Fruit fly (Drosophila melanogaster) whole organism, embryonic: ENCODE results near the gene Sf3b6.

Experiments used
- Bdp1 ChIP-seq: fragments of 200-800 bp; sonication (Bioruptor generic); optimal IDR thresholded peaks from 3 replicates; lab custom pipeline; 2016; ENCODE audit warnings: missing biosample characterization, missing genetic modification characterization
- CG10267 ChIP-seq: fragments of 200-800 bp; sonication (Bioruptor generic); optimal IDR thresholded peaks from 2 replicates; lab custom pipeline; 2018; ENCODE audit warnings: missing biosample characterization, mild to moderate bottlenecking, missing genetic modification characterization, moderate library complexity
- CG11085 ChIP-seq: fragments of 200-800 bp; sonication (Bioruptor generic); IDR thresholded peaks from 2 replicates; pipeline ENCODE4 v1.3.6; 2022; ENCODE audit warnings: missing biosample characterization, missing genetic modification characterization
- CG11093 ChIP-seq: fragments of 200-800 bp; sonication (Bioruptor generic); IDR thresholded peaks from 3 replicates; pipeline ENCODE4 v1.3.6; 2022; ENCODE audit warnings: missing biosample characterization, missing genetic modification characterization
- CG11398 ChIP-seq: fragments of 200-800 bp; sonication (Bioruptor generic); optimal IDR thresholded peaks from 2 replicates; lab custom pipeline; 2016; ENCODE audit warnings: missing biosample characterization, missing genetic modification characterization
- CG12104 ChIP-seq: fragments of 200-800 bp; sonication (Bioruptor generic); optimal IDR thresholded peaks from 3 replicates; lab custom pipeline; 2016; ENCODE audit warnings: missing biosample characterization, missing genetic modification characterization
- CG12391 ChIP-seq: fragments of 200-800 bp; sonication (Bioruptor generic); optimal IDR thresholded peaks from 3 replicates; lab custom pipeline; 2018; ENCODE audit warnings: missing biosample characterization, mild to moderate bottlenecking, missing genetic modification characterization, moderate library complexity
- CG15601 ChIP-seq: fragments of 200-800 bp; sonication (Bioruptor generic); optimal IDR thresholded peaks from 3 replicates; lab custom pipeline; 2019; ENCODE audit warnings: missing biosample characterization, mild to moderate bottlenecking, missing genetic modification characterization, moderate library complexity
- CG2712 ChIP-seq: fragments of 200-800 bp; optimal IDR thresholded peaks from 3 replicates; lab custom pipeline; 2019; ENCODE audit warnings: missing biosample characterization, mild to moderate bottlenecking, missing genetic modification characterization, moderate library complexity
- CG31224 ChIP-seq: fragments of 200-800 bp; sonication (Bioruptor generic); IDR thresholded peaks from 2 replicates; pipeline ENCODE4 v1.3.6; 2022; ENCODE audit warnings: missing biosample characterization, missing genetic modification characterization
- CG3726 ChIP-seq: fragments of 200-800 bp; sonication (Bioruptor generic); IDR thresholded peaks from 3 replicates; pipeline ENCODE4, ENCODE4 v1.3.6; 2022; ENCODE audit warnings: missing biosample characterization, missing genetic modification characterization
- CG4404 ChIP-seq: fragments of 200-800 bp; sonication (Bioruptor generic); IDR thresholded peaks from 2 replicates; pipeline ENCODE4 v1.3.6; 2022; ENCODE audit warnings: missing biosample characterization, missing genetic modification characterization
- CG4730 ChIP-seq: fragments of 200-800 bp; sonication (Bioruptor generic); IDR thresholded peaks from 2 replicates; pipeline ENCODE4 v1.3.6; 2022; ENCODE audit warnings: missing biosample characterization, missing genetic modification characterization
- CG5245 ChIP-seq: fragments of 200-800 bp; sonication (Bioruptor generic); optimal IDR thresholded peaks from 3 replicates; lab custom pipeline; 2016; ENCODE audit warnings: missing biosample characterization, missing genetic modification characterization
- CG6683 ChIP-seq: fragments of 200-800 bp; sonication (Bioruptor generic); optimal IDR thresholded peaks from 2 replicates; lab custom pipeline; 2017; ENCODE audit warnings: missing biosample characterization, mild to moderate bottlenecking, missing genetic modification characterization, missing genetic modification reagents
- CG6689 ChIP-seq: fragments of 200-800 bp; sonication (Bioruptor generic); IDR thresholded peaks from 2 replicates; pipeline ENCODE4 v1.3.6; 2022; ENCODE audit warnings: missing biosample characterization, missing genetic modification characterization
- CG6765 ChIP-seq: fragments of 200-800 bp; sonication (Bioruptor generic); optimal IDR thresholded peaks from 3 replicates; lab custom pipeline; 2017; ENCODE audit warnings: missing biosample characterization, mild to moderate bottlenecking, missing genetic modification characterization
- CG9215 ChIP-seq: fragments of 200-800 bp; sonication (Bioruptor generic); IDR thresholded peaks from 2 replicates; pipeline ENCODE4 v1.3.6; 2022; ENCODE audit warnings: missing biosample characterization, missing genetic modification characterization
- CG9437 ChIP-seq: fragments of 200-800 bp; sonication (Bioruptor generic); optimal IDR thresholded peaks from 2 replicates; lab custom pipeline; 2018; ENCODE audit warnings: missing biosample characterization, mild to moderate bottlenecking, missing genetic modification characterization
- CG9817 ChIP-seq: fragments of 200-800 bp; sonication (Bioruptor generic); optimal IDR thresholded peaks from 2 replicates; lab custom pipeline; 2018; ENCODE audit warnings: missing biosample characterization, mild to moderate bottlenecking, missing genetic modification characterization, moderate library complexity
- CHES-1-like ChIP-seq: fragments of 200-800 bp; sonication (Bioruptor generic); optimal IDR thresholded peaks from 2 replicates; lab custom pipeline; 2016; ENCODE audit warnings: missing biosample characterization, missing genetic modification characterization
- Dbx ChIP-seq: fragments of 200-800 bp; sonication (Bioruptor generic); IDR thresholded peaks from 3 replicates; pipeline ENCODE4 v1.3.6; 2022; ENCODE audit warnings: missing biosample characterization, missing genetic modification characterization
- Dek ChIP-seq: fragments of 200-800 bp; sonication (Bioruptor generic); optimal IDR thresholded peaks from 3 replicates; lab custom pipeline; 2019; ENCODE audit warnings: missing biosample characterization, mild to moderate bottlenecking, missing genetic modification characterization, moderate library complexity
- E2f1 ChIP-seq: fragments of 200-800 bp; sonication (Bioruptor generic); IDR thresholded peaks from 2 replicates; pipeline ENCODE4 v1.3.6; 2022; ENCODE audit warnings: missing biosample characterization, missing genetic modification characterization
- Fer1 ChIP-seq: fragments of 200-800 bp; sonication (Bioruptor generic); optimal IDR thresholded peaks from 2 replicates; lab custom pipeline; 2017; ENCODE audit warnings: missing biosample characterization, mild to moderate bottlenecking, missing genetic modification characterization
- Gug ChIP-seq: fragments of 200-800 bp; sonication (Bioruptor generic); IDR thresholded peaks from 4 replicates; pipeline ENCODE4 v1.3.6; 2022; ENCODE audit warnings: missing biosample characterization, missing genetic modification characterization
- Hmx ChIP-seq: fragments of 200-800 bp; sonication (Bioruptor generic); optimal IDR thresholded peaks from 2 replicates; lab custom pipeline; 2016; ENCODE audit warnings: missing biosample characterization, missing genetic modification characterization
- Lim3 ChIP-seq: fragments of 200-800 bp; sonication (Bioruptor generic); IDR thresholded peaks from 2 replicates; pipeline ENCODE4 v1.3.6; 2022; ENCODE audit warnings: missing biosample characterization, missing genetic modification characterization
- NfI ChIP-seq: fragments of 200-800 bp; sonication (Bioruptor generic); optimal IDR thresholded peaks from 3 replicates; lab custom pipeline; 2018; ENCODE audit warnings: missing biosample characterization, mild to moderate bottlenecking, missing genetic modification characterization, moderate library complexity
- Opbp ChIP-seq: fragments of 200-800 bp; sonication (Bioruptor generic); IDR thresholded peaks from 3 replicates; pipeline ENCODE4 v1.3.6; 2022; ENCODE audit warnings: missing biosample characterization, missing genetic modification characterization; ENCODE audit not compliant: partially characterized antibody
- Optix ChIP-seq: fragments of 200-800 bp; sonication (Bioruptor generic); IDR thresholded peaks from 3 replicates; pipeline ENCODE4 v1.3.6; 2022; ENCODE audit warnings: missing biosample characterization, missing genetic modification characterization
- Ssrp ChIP-seq: fragments of 200-800 bp; sonication (Bioruptor generic); optimal IDR thresholded peaks from 2 replicates; lab custom pipeline; 2018; ENCODE audit warnings: missing biosample characterization, mild to moderate bottlenecking, missing genetic modification characterization, moderate library complexity
- bigmax ChIP-seq: fragments of 200-800 bp; sonication (Bioruptor generic); optimal IDR thresholded peaks from 2 replicates; lab custom pipeline; 2018; ENCODE audit warnings: missing biosample characterization, mild to moderate bottlenecking, missing genetic modification characterization
- cato ChIP-seq: fragments of 200-800 bp; sonication (Bioruptor generic); optimal IDR thresholded peaks from 2 replicates; lab custom pipeline; 2016; ENCODE audit warnings: missing biosample characterization, missing genetic modification characterization, borderline replicate concordance
- chn ChIP-seq: fragments of 200-800 bp; sonication (Bioruptor generic); optimal IDR thresholded peaks from 2 replicates; lab custom pipeline; 2016; ENCODE audit warnings: missing biosample characterization, missing genetic modification characterization
- crol ChIP-seq: fragments of 200-800 bp; sonication (Bioruptor generic); IDR thresholded peaks from 2 replicates; pipeline ENCODE4 v1.3.6; 2022; ENCODE audit warnings: missing biosample characterization, missing genetic modification characterization
- eyg ChIP-seq: fragments of 200-800 bp; sonication (Bioruptor generic); optimal IDR thresholded peaks from 3 replicates; lab custom pipeline; 2016; ENCODE audit warnings: missing biosample characterization, missing genetic modification characterization
- fd3F ChIP-seq: fragments of 200-800 bp; sonication (Bioruptor generic); optimal IDR thresholded peaks from 2 replicates; lab custom pipeline; 2018; ENCODE audit warnings: missing biosample characterization, mild to moderate bottlenecking, missing genetic modification characterization, moderate library complexity
- fu2 ChIP-seq: fragments of 200-800 bp; sonication (Bioruptor generic); optimal IDR thresholded peaks from 2 replicates; lab custom pipeline; 2016; ENCODE audit warnings: missing biosample characterization, missing genetic modification characterization
- mld ChIP-seq: fragments of 200-800 bp; sonication (Bioruptor generic); IDR thresholded peaks from 3 replicates; pipeline ENCODE4 v1.3.6; 2022; ENCODE audit warnings: missing biosample characterization, missing genetic modification characterization; ENCODE audit not compliant: partially characterized antibody
- nmo ChIP-seq: fragments of 200-800 bp; sonication (Bioruptor generic); optimal IDR thresholded peaks from 2 replicates; lab custom pipeline; 2018; ENCODE audit warnings: missing biosample characterization, mild to moderate bottlenecking, missing genetic modification characterization, moderate library complexity
- prd ChIP-seq, 3 experiments: fragments of >200 bp in 2 of 3; fragments of 200-800 bp in 1 of 3; sonication (Bioruptor generic) in 1 of 3; optimal IDR thresholded peaks in 2 of 3; IDR thresholded peaks in 1 of 3; 2 replicates in 2 of 3; 3 replicates in 1 of 3; pipeline versions ENCODE4 v1.3.6 to Lab custom; 2017 to 2022; ENCODE audit warnings: missing biosample characterization in 1 of 3, missing genetic modification characterization in 1 of 3
- pros ChIP-seq: fragments of 200-800 bp; sonication (Bioruptor generic); optimal IDR thresholded peaks from 3 replicates; lab custom pipeline; 2019; ENCODE audit warnings: missing biosample characterization, mild to moderate bottlenecking, missing genetic modification characterization, moderate library complexity
- ranshi ChIP-seq: fragments of 200-800 bp; sonication (Bioruptor generic); IDR thresholded peaks from 2 replicates; pipeline ENCODE4 v1.3.6; 2022; ENCODE audit warnings: missing biosample characterization, missing genetic modification characterization
- row ChIP-seq: fragments of 200-800 bp; sonication (Bioruptor generic); IDR thresholded peaks from 3 replicates; pipeline ENCODE4 v1.3.6; 2022; ENCODE audit warnings: missing biosample characterization, missing genetic modification characterization
- seq ChIP-seq: fragments of 200-800 bp; sonication (Bioruptor generic); IDR thresholded peaks from 2 replicates; pipeline ENCODE4 v1.3.6; 2022; ENCODE audit warnings: missing biosample characterization, missing genetic modification characterization
- toy ChIP-seq: fragments of 200-800 bp; sonication (Bioruptor generic); IDR thresholded peaks from 2 replicates; pipeline ENCODE4 v1.3.6; 2022; ENCODE audit warnings: missing biosample characterization, missing genetic modification characterization
- ttk ChIP-seq: fragments of 200-800 bp; sonication (Bioruptor generic); IDR thresholded peaks from 2 replicates; pipeline ENCODE4 v2.1.2; 2022; ENCODE audit warnings: missing biosample characterization, missing genetic modification characterization
- vvl ChIP-seq: fragments of 200-800 bp; sonication (Bioruptor generic); IDR thresholded peaks from 2 replicates; pipeline ENCODE4 v1.3.6; 2022; ENCODE audit warnings: missing biosample characterization, missing genetic modification characterization
- yki ChIP-seq: fragments of >200 bp; optimal IDR thresholded peaks from 3 replicates; lab custom pipeline; 2018
- zen2 ChIP-seq: fragments of 200-800 bp; sonication (Bioruptor generic); IDR thresholded peaks from 3 replicates; pipeline ENCODE4 v1.3.6; 2022; ENCODE audit warnings: missing biosample characterization, missing genetic modification characterization; ENCODE audit not compliant: partially characterized antibody
- zfh2 ChIP-seq: fragments of 200-800 bp; sonication (Bioruptor generic); optimal IDR thresholded peaks from 2 replicates; lab custom pipeline; 2016; ENCODE audit warnings: missing biosample characterization, missing genetic modification characterization

The Sf3b6 gene

DNA sequence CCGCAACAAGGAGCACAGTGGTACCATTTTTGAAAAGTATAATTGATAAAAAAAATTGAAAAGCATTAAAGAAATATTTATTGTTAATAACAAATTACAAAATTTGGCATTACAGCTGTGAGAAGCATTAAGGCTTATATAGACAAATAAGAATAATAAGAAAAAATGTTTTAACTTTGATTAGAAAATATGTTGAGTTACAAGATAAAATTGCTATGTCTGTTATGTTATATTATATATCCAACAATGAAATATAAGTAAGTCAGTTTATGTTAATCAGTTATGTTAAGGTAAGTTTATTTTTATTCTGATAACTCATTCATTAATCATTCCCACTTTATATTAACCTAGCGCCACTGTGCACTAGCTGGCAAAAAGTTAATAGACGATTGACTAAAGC lies 33.1 kb downstream of the Sf3b6 start (continued):
- no peak for TF ChIP-seq Bdp1 (GFP tag; lab: Kevin White, UChicago)
- peak; percentile 65 for TF ChIP-seq CG2712 (tag; lab: Kevin White, UChicago)
- no peak for TF ChIP-seq ttk
- TF ChIP-seq CG12391 (tag; lab: Kevin White, UChicago), result peak; percentile 47
- no peak for TF ChIP-seq Fer1 (GFP tag; lab: Kevin White, UChicago)
- TF ChIP-seq pros (GFP tag; lab: Kevin White, UChicago), result no peak
- TF ChIP-seq vvl (GFP tag; lab: Robert Waterston, UW), result no peak
- TF ChIP-seq CG5245 (GFP tag; lab: Kevin White, UChicago), result no peak
- TF ChIP-seq CHES-1-like (GFP tag; lab: Kevin White, UChicago), result no peak
- TF ChIP-seq CG6683 (GFP tag; lab: Kevin White, UChicago), result no peak
- no peak for TF ChIP-seq chn
- TF ChIP-seq CG11398, result no peak
- no peak for TF ChIP-seq eyg (GFP tag; lab: Kevin White, UChicago)
- TF ChIP-seq crol, result no peak
- TF ChIP-seq fu2 (GFP tag; lab: Kevin White, UChicago), result no peak
- no peak for TF ChIP-seq CG11093
- TF ChIP-seq CG9437, result no peak
- no peak for TF ChIP-seq cato (GFP tag; lab: Kevin White, UChicago)
- no peak for TF ChIP-seq fd3F (GFP tag; lab: Kevin White, UChicago)
- no peak for TF ChIP-seq toy
- TF ChIP-seq nmo (GFP tag; lab: Kevin White, UChicago), result peak; percentile 31
- TF ChIP-seq E2f1, result no peak
- TF ChIP-seq mld (GFP tag; lab: Robert Waterston, UW), result no peak
- TF ChIP-seq Dbx (GFP tag; lab: Robert Waterston, UW), result no peak
- no peak for TF ChIP-seq Dek
- 0 out of 2 replicates have a peak, but pooled peaks have one; percentile 5 for TF ChIP-seq CG6689 (GFP tag; lab: Robert Waterston, UW)
- no peak for TF ChIP-seq Hmx (GFP tag; lab: Kevin White, UChicago)
- TF ChIP-seq CG12104 (GFP tag; lab: Kevin White, UChicago), result no peak
- no peak for TF ChIP-seq NfI (GFP tag; lab: Kevin White, UChicago)
- TF ChIP-seq Gug, result no peak
- no peak for TF ChIP-seq CG15601
- no peak for TF ChIP-seq seq (GFP tag; lab: Robert Waterston, UW)
- TF ChIP-seq CG9817 (tag; lab: Kevin White, UChicago), result no peak
- TF ChIP-seq bigmax, result no peak
- no peak for TF ChIP-seq Lim3
- TF ChIP-seq CG9215 (GFP tag; lab: Robert Waterston, UW), result no peak
- TF ChIP-seq CG3726 (GFP tag; lab: Robert Waterston, UW), result no peak
- TF ChIP-seq prd (optimal IDR thresholded peaks at IDR 0.05; lab: Kevin White, UChicago), result no peak
- no peak for TF ChIP-seq prd (GFP tag; IDR thresholded peaks at IDR 0.05; lab: Robert Waterston, UW)
- no peak for TF ChIP-seq zen2 (GFP tag; lab: Robert Waterston, UW)
- no peak for TF ChIP-seq Optix (GFP tag; lab: Robert Waterston, UW)
- no peak for TF ChIP-seq CG31224
- TF ChIP-seq yki, result no peak
- TF ChIP-seq CG6765, result no peak
- no peak for TF ChIP-seq ranshi (GFP tag; lab: Robert Waterston, UW)
- TF ChIP-seq CG4730 (GFP tag; lab: Robert Waterston, UW), result no peak
- TF ChIP-seq CG4404 (GFP tag; lab: Robert Waterston, UW), result no peak
- TF ChIP-seq Opbp, result no peak
- no peak for TF ChIP-seq CG11085 (GFP tag; lab: Robert Waterston, UW)
- TF ChIP-seq zfh2, result no peak
- peak; percentile 43 for TF ChIP-seq CG10267 (tag; lab: Kevin White, UChicago)
- peak; percentile 33 for TF ChIP-seq Ssrp
- 0 out of 3 replicates have a peak, but pooled peaks have one; percentile 20 for TF ChIP-seq row (GFP tag; lab: Robert Waterston, UW)
